Worm (Caenorhabditis elegans) whole organism, mixed stage, embryonic: ENCODE results near the gene marc-5.

ENCODE experiments used
- lsy-2 ChIP-seq: fragments of 150-350 bp; optimal IDR thresholded peaks from 2 replicates; lab custom pipeline; 2014; ENCODE audit warnings: missing biosample characterization, missing genetic modification characterization
- mep-1 ChIP-seq: fragments of 150-350 bp; optimal IDR thresholded peaks from 2 replicates; lab custom pipeline; 2017; ENCODE audit warnings: missing biosample characterization, missing genetic modification reagents, missing genetic modification characterization, inconsistent platforms
- nhr-12 ChIP-seq: fragments of 150-350 bp; optimal IDR thresholded peaks from 2 replicates; lab custom pipeline; 2014; ENCODE audit warnings: missing biosample characterization, missing genetic modification characterization
- pha-4 ChIP-seq: fragments of 150-350 bp; optimal IDR thresholded peaks from 2 replicates; lab custom pipeline; 2018; ENCODE audit warnings: missing biosample characterization, missing genetic modification reagents, missing genetic modification characterization
- ztf-11 ChIP-seq: fragments of 150-350 bp; optimal IDR thresholded peaks from 2 replicates; lab custom pipeline; 2014; ENCODE audit warnings: missing biosample characterization, missing genetic modification characterization

- TF ChIP-seq ztf-11 (tag; lab: Kevin White, UChicago) (no peak), lsy-2 (tag; lab: Kevin White, UChicago) (no peak), pha-4 (tag; lab: Kevin White, UChicago) (no peak), nhr-12 (no peak), mep-1 (tag; lab: Kevin White, UChicago) (no peak)
Measured at ce11 chrII:12386781-12387180, 7.5 kb upstream of the marc-5 start, which contains the start of gene sre-42.
